Fruit fly (Drosophila melanogaster): ENCODE data around the gene CG12535.

The CG12535 gene

DNA sequence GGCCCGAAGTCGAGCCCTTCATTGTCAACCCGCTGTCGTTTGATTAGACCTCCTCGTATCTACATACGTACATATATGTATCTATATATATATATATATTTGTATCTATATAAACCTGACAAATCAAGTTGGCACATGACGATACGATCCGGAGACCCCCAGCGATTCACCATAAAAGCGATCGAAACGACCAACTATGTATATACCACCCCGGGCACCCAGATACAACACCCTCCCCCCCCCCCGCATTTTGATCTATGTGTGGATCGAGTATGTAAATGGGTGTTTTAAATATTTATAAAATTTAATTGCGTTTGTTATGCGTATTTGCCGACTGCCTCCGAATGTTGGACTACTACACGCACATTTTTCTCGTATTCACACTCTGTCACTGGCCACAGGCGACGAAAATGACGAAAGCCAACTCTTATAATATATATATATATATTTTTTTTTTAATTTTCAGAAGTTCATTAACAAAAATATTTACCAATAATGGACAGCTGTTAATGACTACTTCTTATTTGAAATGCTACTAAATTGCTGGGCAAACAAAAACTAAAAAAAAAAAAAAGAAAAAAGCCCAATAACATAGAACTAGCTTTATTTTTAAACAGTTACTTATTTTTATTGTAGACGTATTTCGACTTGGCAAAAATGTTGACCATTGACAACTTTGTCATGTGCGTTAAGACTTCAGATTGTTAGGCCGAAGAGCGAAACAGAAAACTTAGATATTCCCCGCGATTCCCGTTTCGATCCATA, 34.6 kb downstream of the CG12535 start (continued):
- TF ChIP-seq sd (tag; optimal IDR thresholded peaks at IDR 0.05) = peak; percentile 78
- TF ChIP-seq Sox100B (GFP tag; optimal IDR thresholded peaks at IDR 0.05) = peak; percentile 88
- TF ChIP-seq CG4282 (GFP tag; optimal IDR thresholded peaks at IDR 0.05) = no peak
- peak; percentile 33 for TF ChIP-seq kah (GFP tag; optimal IDR thresholded peaks at IDR 0.05)
- TF ChIP-seq Med (GFP tag) = peak; percentile 70
- TF ChIP-seq tap (tag; optimal IDR thresholded peaks at IDR 0.05) = peak; percentile 45
- peak; percentile 27 for TF ChIP-seq Chrac-16 (GFP tag; optimal IDR thresholded peaks at IDR 0.05)
- TF ChIP-seq CG4328 (GFP tag; optimal IDR thresholded peaks at IDR 0.05) = peak; percentile 25
- 0 out of 2 replicates have a peak, but pooled peaks have one; percentile 30 for TF ChIP-seq stc (GFP tag; IDR thresholded peaks at IDR 0.05)
- TF ChIP-seq crc (GFP tag; optimal IDR thresholded peaks at IDR 0.05) = no peak
- peak; percentile 78 for TF ChIP-seq PHDP (tag; optimal IDR thresholded peaks at IDR 0.05)
- no peak for TF ChIP-seq pros (GFP tag; optimal IDR thresholded peaks at IDR 0.05)
- TF ChIP-seq caup (GFP tag; optimal IDR thresholded peaks at IDR 0.05; ENCODE audit: severe bottlenecking) = peak; percentile 62
- TF ChIP-seq CG17385 (GFP tag; optimal IDR thresholded peaks at IDR 0.05) = peak; percentile 72
- TF ChIP-seq fu2 (GFP tag; optimal IDR thresholded peaks at IDR 0.05) = no peak
- TF ChIP-seq CG8765 (GFP tag; IDR thresholded peaks at IDR 0.05) = no peak
- 0 out of 2 replicates have a peak, but pooled peaks have one; percentile 25 for TF ChIP-seq wor (GFP tag; IDR thresholded peaks at IDR 0.05)
- TF ChIP-seq CG30020 (tag; optimal IDR thresholded peaks at IDR 0.05) = no peak
- no peak for TF ChIP-seq CG11398 (GFP tag; optimal IDR thresholded peaks at IDR 0.05)
- TF ChIP-seq CG30431 (GFP tag; optimal IDR thresholded peaks at IDR 0.05) = peak; percentile 14
- peak; percentile 76 for TF ChIP-seq Oli (tag; optimal IDR thresholded peaks at IDR 0.05)
- TF ChIP-seq klu (GFP tag; IDR thresholded peaks at IDR 0.05) = peak; percentile 27; the same call in 1 of the 2 replicates
- TF ChIP-seq peb (GFP tag; IDR thresholded peaks at IDR 0.05) = no peak
- TF ChIP-seq CG9215 (GFP tag; IDR thresholded peaks at IDR 0.05) = peak; percentile 61
- TF ChIP-seq kni (GFP tag; optimal IDR thresholded peaks at IDR 0.05) = peak; percentile 39
- peak; percentile 58 for TF ChIP-seq Xbp1 (GFP tag; optimal IDR thresholded peaks at IDR 0.05)
- TF ChIP-seq CG14710 (tag; optimal IDR thresholded peaks at IDR 0.05) = peak; percentile 41
- no peak for TF ChIP-seq CG8290 (GFP tag; optimal IDR thresholded peaks at IDR 0.05)
- TF ChIP-seq CG8290 (tag; optimal IDR thresholded peaks at IDR 0.05) = peak in 1 of 2 experiments; percentile 0
- peak in 1 of 2 experiments; percentile 83 for TF ChIP-seq Hr51 (GFP tag; optimal IDR thresholded peaks at IDR 0.05)
- 0 out of 3 replicates have a peak, but pooled peaks have one; percentile 39 for TF ChIP-seq H15 (GFP tag; IDR thresholded peaks at IDR 0.05)
- TF ChIP-seq Sin3A (optimal IDR thresholded peaks at IDR 0.05) = no peak
- no peak for TF ChIP-seq Dip3 (GFP tag; optimal IDR thresholded peaks at IDR 0.05)
- TF ChIP-seq E2f1 (GFP tag; IDR thresholded peaks at IDR 0.05) = peak; percentile 42; the same call in 1 of the 2 replicates
- TF ChIP-seq sima (GFP tag; optimal IDR thresholded peaks at IDR 0.05) = no peak
- peak; percentile 70 for TF ChIP-seq Xrp1 (GFP tag; IDR thresholded peaks at IDR 0.05)
- TF ChIP-seq NK7.1 (GFP tag; optimal IDR thresholded peaks at IDR 0.05) = no peak
- no peak for TF ChIP-seq CG18764 (GFP tag; optimal IDR thresholded peaks at IDR 0.05)
- peak; percentile 85 for TF ChIP-seq gem (tag; optimal IDR thresholded peaks at IDR 0.05)
- peak; percentile 95 for TF ChIP-seq abd-A (tag; optimal IDR thresholded peaks at IDR 0.05)
- no peak for TF ChIP-seq CG15011 (GFP tag; optimal IDR thresholded peaks at IDR 0.05)
- TF ChIP-seq CG18011 (GFP tag; optimal IDR thresholded peaks at IDR 0.05) = no peak
- TF ChIP-seq Six4 (GFP tag; optimal IDR thresholded peaks at IDR 0.05) = peak; percentile 48
- TF ChIP-seq CG14050 (GFP tag; IDR thresholded peaks at IDR 0.05) = peak; percentile 32; the same call in 2 of the 3 replicates
- peak; percentile 44 for TF ChIP-seq CG4424 (GFP tag; optimal IDR thresholded peaks at IDR 0.05)
- no peak for TF ChIP-seq B-H2 (GFP tag; optimal IDR thresholded peaks at IDR 0.05)
- TF ChIP-seq Aef1 (GFP tag; IDR thresholded peaks at IDR 0.05) = 0 out of 3 replicates have a peak, but pooled peaks have one; percentile 29
- peak; percentile 91 for TF ChIP-seq vvl (GFP tag; IDR thresholded peaks at IDR 0.05)
- no peak for TF ChIP-seq inv (GFP tag; IDR thresholded peaks at IDR 0.05; ENCODE audit: partially characterized antibody)
